Fruit fly (Drosophila melanogaster) S2 (cell line): ENCODE results near the gene CG7366.

Experiments
- CG8478 ChIP-seq: fragments of >200 bp; optimal IDR thresholded peaks from 2 replicates; lab custom pipeline; 2018
- CTCF ChIP-seq, 2 experiments: fragments of >200 bp; optimal IDR thresholded peaks; 2 replicates each; lab custom pipeline; 2018

- TF ChIP-seq CG8478 (lab: Kevin White, UChicago) = no peak
- no peak for TF ChIP-seq CTCF (optimal IDR thresholded peaks at IDR 0.05; lab: Kevin White, UChicago)
These were observed 50.5 kb downstream of the CG7366 start, which contains the start of gene CG13676 for dm6 chr3L:8151727-8152199.
